Worm (Caenorhabditis elegans): Measurements from ENCODE around the gene gcy-22.

Gene gcy-22

ce11 chrV:20845524-20846208 lies 20.8 kb upstream of the gcy-22 start, which contains the start of the genes F31D4.2 and fkb-6 (continued):
- TF ChIP-seq zip-4 (GFP tag; optimal IDR thresholded peaks at IDR 0.05) (peak; percentile 52), hlh-4 (tag; optimal IDR thresholded peaks at IDR 0.05) (no peak), aha-1 (tag; optimal IDR thresholded peaks at IDR 0.05) (peak; percentile 35), alr-1 (tag; optimal IDR thresholded peaks at IDR 0.05; ENCODE audit: borderline replicate concordance) (no peak), nhr-77 (tag; optimal IDR thresholded peaks at IDR 0.05) (peak; percentile 75), lsy-2 (tag; optimal IDR thresholded peaks at IDR 0.05) (peak; percentile 96 to 99), pax-3 (tag; optimal IDR thresholded peaks at IDR 0.05) (peak; percentile 66), lin-13 (GFP tag; optimal IDR thresholded peaks at IDR 0.05) (peak; percentile 66), aly-2 (tag; optimal IDR thresholded peaks at IDR 0.05) (no peak), snu-23 (GFP tag; optimal IDR thresholded peaks at IDR 0.05) (peak; percentile 94), pqm-1 (tag; optimal IDR thresholded peaks at IDR 0.05) (no peak), lin-35 (GFP tag; optimal IDR thresholded peaks at IDR 0.05) (peak; percentile 74 to 85), nhr-90 (tag; optimal IDR thresholded peaks at IDR 0.05; ENCODE audit: poor library complexity) (peak; percentile 73), ets-5 (GFP tag; IDR thresholded peaks at IDR 0.05) (no peak), blmp-1 (tag; optimal IDR thresholded peaks at IDR 0.05) (no peak), nhr-28 (tag; optimal IDR thresholded peaks at IDR 0.05) (no peak), vab-15 (tag; optimal IDR thresholded peaks at IDR 0.05) (peak; percentile 25), ces-1 (GFP tag; optimal IDR thresholded peaks at IDR 0.05) (no peak), lir-3 (tag; optimal IDR thresholded peaks at IDR 0.05; ENCODE audit: poor library complexity) (no peak), snpc-4 (tag; optimal IDR thresholded peaks at IDR 0.05) (peak; percentile 57), nhr-237 (tag; optimal IDR thresholded peaks at IDR 0.05) (peak; percentile 2), grh-1 (GFP tag; IDR thresholded peaks at IDR 0.05) (peak; percentile 38; the same call in 1 of the 2 replicates), fos-1 (tag; optimal IDR thresholded peaks at IDR 0.05) (peak; percentile 20), hlh-17 (GFP tag; optimal IDR thresholded peaks at IDR 0.05; ENCODE audit: borderline replicate concordance) (no peak), mep-1 (tag; optimal IDR thresholded peaks at IDR 0.05) (peak; percentile 87), mdl-1 (tag; optimal IDR thresholded peaks at IDR 0.05) (peak in 1 of 2 experiments; percentile 66), tlp-1 (tag; optimal IDR thresholded peaks at IDR 0.05) (no peak), C34B4.2 (tag; optimal IDR thresholded peaks at IDR 0.05) (no peak), jun-1 (tag; optimal IDR thresholded peaks at IDR 0.05) (peak; percentile 81), ama-1 (optimal IDR thresholded peaks at IDR 0.05) (no peak), nhr-76 (tag; optimal IDR thresholded peaks at IDR 0.05) (no peak), Y116A8C.19 (tag; optimal IDR thresholded peaks at IDR 0.05; ENCODE audit: borderline replicate concordance) (no peak), fkh-4 (tag; optimal IDR thresholded peaks at IDR 0.05; ENCODE audit: borderline replicate concordance) (no peak)

DNA sequence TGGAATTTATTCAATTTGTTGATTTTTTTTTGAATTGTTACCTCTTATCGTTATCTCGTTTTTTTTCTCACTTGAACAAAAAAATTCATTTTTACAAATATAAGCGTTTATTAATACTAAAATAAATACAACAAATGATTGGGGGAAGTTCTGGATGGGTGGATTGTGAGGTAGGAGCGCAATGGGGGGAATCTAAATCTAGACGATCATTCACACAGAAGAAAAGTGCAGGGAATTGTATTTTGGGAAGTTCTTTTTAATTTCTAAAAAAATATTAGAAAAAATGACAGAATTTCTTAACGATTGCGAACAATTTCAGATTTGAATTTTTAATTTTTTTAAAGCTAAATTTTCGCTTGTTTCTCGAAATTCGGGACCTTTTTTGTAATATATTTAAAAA lies 16.6 kb upstream of the gcy-22 start:
- TF ChIP-seq lin-39 (tag; optimal IDR thresholded peaks at IDR 0.05) (no peak), sptf-1 (tag; optimal IDR thresholded peaks at IDR 0.05) (no peak), ces-1 (GFP tag; optimal IDR thresholded peaks at IDR 0.05) (no peak), hpl-2 (GFP tag; optimal IDR thresholded peaks at IDR 0.05) (no peak), C34B4.2 (tag; optimal IDR thresholded peaks at IDR 0.05) (no peak), nhr-84 (tag; optimal IDR thresholded peaks at IDR 0.05) (no peak), irx-1 (tag; optimal IDR thresholded peaks at IDR 0.05) (no peak), xbp-1 (tag; optimal IDR thresholded peaks at IDR 0.05) (no peak), nhr-77 (tag; optimal IDR thresholded peaks at IDR 0.05) (no peak), snu-23 (GFP tag; optimal IDR thresholded peaks at IDR 0.05) (no peak), nhr-28 (tag; optimal IDR thresholded peaks at IDR 0.05) (no peak), isw-1 (GFP tag; IDR thresholded peaks at IDR 0.05) (no peak)

DNA sequence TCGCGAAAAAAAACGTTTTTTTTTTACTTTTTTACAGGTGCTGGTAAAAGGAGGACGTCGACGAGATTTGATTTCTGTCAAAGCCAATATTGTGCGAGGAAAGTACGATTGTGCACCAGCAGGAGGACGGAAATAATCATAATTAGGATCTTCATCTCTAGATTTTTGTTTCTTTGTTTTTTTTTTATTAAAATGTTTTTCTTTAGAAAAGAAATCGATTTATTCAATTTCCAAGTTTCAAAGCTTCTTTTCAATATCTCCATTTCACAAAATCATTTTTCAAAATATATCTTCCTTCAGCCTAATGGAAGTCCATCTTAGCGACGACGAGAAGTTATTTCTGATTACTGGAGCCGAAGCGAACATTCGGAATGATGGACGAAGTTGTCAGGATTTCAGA lies 13.7 kb upstream of the gcy-22 start, which contains the start of gene exos-7:
Gene exos-7, plus strand, starts transcription at position 301 of the 400 bp plus-strand sequence.
- TF ChIP-seq lir-3 (tag; optimal IDR thresholded peaks at IDR 0.05; ENCODE audit: poor library complexity) (no peak), nhr-19 (GFP tag; conservative IDR thresholded peaks at IDR 0.05) (no peak), nhr-85 (tag) (peak; percentile 51)
